Fruit fly (Drosophila melanogaster) whole organism, wandering third instar larva: ENCODE measurements around the gene Exo70.

Source experiments
- Dfd ChIP-seq: fragments of >200 bp; optimal IDR thresholded peaks from 2 replicates; lab custom pipeline; 2017; ENCODE audit warnings: missing biosample characterization, missing genetic modification characterization
- Dif ChIP-seq: fragments of 200-275, 200-300 bp; sonication (Bioruptor generic); optimal IDR thresholded peaks from 2 replicates; lab custom pipeline; 2018; ENCODE audit warnings: missing biosample characterization, missing genetic modification characterization; ENCODE audit not compliant: partially characterized antibody
- Hnf4 ChIP-seq: fragments of 200-800 bp; sonication (Bioruptor generic); optimal IDR thresholded peaks from 2 replicates; lab custom pipeline; 2016; ENCODE audit warnings: missing biosample characterization, mild to moderate bottlenecking, missing genetic modification characterization
- OdsH ChIP-seq: fragments of 200-800 bp; sonication (Bioruptor generic); optimal IDR thresholded peaks from 2 replicates; lab custom pipeline; 2016; ENCODE audit warnings: missing biosample characterization, mild to moderate bottlenecking, missing genetic modification characterization
- dmrt93B ChIP-seq: fragments of 200-800 bp; sonication (Bioruptor generic); optimal IDR thresholded peaks from 2 replicates; lab custom pipeline; 2018; ENCODE audit warnings: missing biosample characterization, mild to moderate bottlenecking, missing genetic modification characterization
- h ChIP-seq: fragments of 200-800 bp; sonication (Bioruptor generic); optimal IDR thresholded peaks from 3 replicates; lab custom pipeline; 2016; ENCODE audit warnings: missing biosample characterization, mild to moderate bottlenecking, missing genetic modification characterization
- lola ChIP-seq: fragments of >200 bp; optimal IDR thresholded peaks from 2 replicates; lab custom pipeline; 2017; ENCODE audit warnings: missing biosample characterization, missing genetic modification characterization
- pan ChIP-seq: fragments of >200 bp; optimal IDR thresholded peaks from 2 replicates; lab custom pipeline; 2017
- psq ChIP-seq: fragments of 200-800 bp; sonication (Bioruptor generic); optimal IDR thresholded peaks from 3 replicates; lab custom pipeline; 2017; ENCODE audit warnings: missing biosample characterization, mild to moderate bottlenecking, missing genetic modification characterization, moderate library complexity
- rgr ChIP-seq: fragments of 200-800 bp; sonication (Bioruptor generic); optimal IDR thresholded peaks from 3 replicates; lab custom pipeline; 2016; ENCODE audit warnings: missing biosample characterization, mild to moderate bottlenecking, missing genetic modification characterization
- tai ChIP-seq: sonication (Bioruptor generic); optimal IDR thresholded peaks from 2 replicates; lab custom pipeline; 2016; ENCODE audit warnings: missing biosample characterization, missing genetic modification characterization

dm6 chr3L:8423156-8423555, 11.5 kb downstream of the Exo70 start:
- no peak for TF ChIP-seq tai (GFP tag; lab: Kevin White, UChicago)
- TF ChIP-seq OdsH, result no peak
- TF ChIP-seq lola (GFP tag; lab: Kevin White, UChicago), result no peak
- no peak for TF ChIP-seq Dif (GFP tag; lab: Kevin White, UChicago)
- no peak for TF ChIP-seq Dfd
- TF ChIP-seq Hnf4, result no peak
- no peak for TF ChIP-seq rgr (GFP tag; lab: Kevin White, UChicago)
- no peak for TF ChIP-seq pan
- no peak for TF ChIP-seq h (GFP tag; lab: Kevin White, UChicago)
- TF ChIP-seq dmrt93B (GFP tag; lab: Kevin White, UChicago), result no peak
- no peak for TF ChIP-seq psq (GFP tag; lab: Kevin White, UChicago)
